Worm (Caenorhabditis elegans) whole organism, young adult: Measurements from ENCODE around the gene vha-14.

Experiments
- B0336.3 ChIP-seq: fragments of 200-800 bp; sonication (Bioruptor generic); IDR thresholded peaks from 2 replicates; pipeline ENCODE4 v1.3.6; 2022; ENCODE audit warnings: missing genetic modification characterization, missing compliant biosample characterization
- T07F8.4 ChIP-seq: sonication (generic microtip); optimal IDR thresholded peaks from 2 replicates; lab custom pipeline; 2016; ENCODE audit warnings: mild to moderate bottlenecking, missing genetic modification characterization, moderate library complexity, missing compliant biosample characterization
- Y67H2A.10 ChIP-seq: fragments of 200-800 bp; sonication (Bioruptor generic); conservative IDR thresholded peaks from 2 replicates; pipeline ENCODE4 v1.3.6; 2022; ENCODE audit warnings: missing genetic modification reagents, missing genetic modification characterization, missing compliant biosample characterization
- bed-2 ChIP-seq: fragments of 200-800 bp; sonication (Bioruptor generic); IDR thresholded peaks from 2 replicates; pipeline ENCODE4 v1.3.6; 2022; ENCODE audit warnings: missing genetic modification reagents, missing genetic modification characterization, missing compliant biosample characterization
- dpl-1 ChIP-seq: fragments of 150-350 bp; optimal IDR thresholded peaks from 2 replicates; lab custom pipeline; 2014; ENCODE audit warnings: missing biosample characterization, missing genetic modification reagents, missing genetic modification characterization
- snpc-4 ChIP-seq, 5 experiments: fragments of 150-350 bp in 1 of 5; sonication (generic microtip) in 4 of 5; optimal IDR thresholded peaks; 2 replicates each; lab custom pipeline; 2014 to 2018; ENCODE audit warnings: missing genetic modification characterization in 5 of 5, missing biosample characterization in 3 of 5, antibody characterized with exemption in 2 of 5, mild to moderate bottlenecking in 2 of 5, missing compliant biosample characterization in 2 of 5, missing genotype in 2 of 5, moderate library complexity in 2 of 5, missing genetic modification reagents in 1 of 5
- unc-130 ChIP-seq: sonication (generic microtip); optimal IDR thresholded peaks from 2 replicates; lab custom pipeline; 2016; ENCODE audit warnings: missing genetic modification reagents, missing genetic modification characterization, missing compliant biosample characterization
- ztf-22 ChIP-seq: fragments of 200-800 bp; sonication (Bioruptor generic); optimal IDR thresholded peaks from 2 replicates; lab custom pipeline; 2018; ENCODE audit warnings: mild to moderate bottlenecking, missing genetic modification characterization, moderate library complexity, missing compliant biosample characterization
- ztf-26 ChIP-seq: sonication (generic microtip); optimal IDR thresholded peaks from 2 replicates; lab custom pipeline; 2017; ENCODE audit warnings: missing genetic modification characterization, missing compliant biosample characterization
- ztf-28 ChIP-seq: fragments of 200-800 bp; sonication (Bioruptor generic); IDR thresholded peaks from 2 replicates; pipeline ENCODE4 v1.3.6; 2022; ENCODE audit warnings: missing genetic modification reagents, missing genetic modification characterization, missing compliant biosample characterization

- no peak for TF ChIP-seq bed-2 (GFP tag; lab: Robert Waterston, UW)
- no peak for TF ChIP-seq ztf-26 (tag; lab: Kevin White, UChicago)
- no peak for TF ChIP-seq B0336.3 (GFP tag; lab: Robert Waterston, UW)
- no peak for TF ChIP-seq ztf-22 (GFP tag; lab: Kevin White, UChicago)
- no peak for TF ChIP-seq ztf-28
- TF ChIP-seq unc-130 (GFP tag; lab: Kevin White, UChicago) = no peak
- TF ChIP-seq snpc-4 (GFP tag; optimal IDR thresholded peaks at IDR 0.05; lab: Kevin White, UChicago) = no peak
- TF ChIP-seq snpc-4 (tag; optimal IDR thresholded peaks at IDR 0.05; lab: Kevin White, UChicago) = no peak
- no peak for TF ChIP-seq dpl-1 (GFP tag; lab: Kevin White, UChicago)
- no peak for TF ChIP-seq T07F8.4 (tag; lab: Kevin White, UChicago)
- TF ChIP-seq Y67H2A.10 (GFP tag; lab: Robert Waterston, UW) = no peak
These were observed 20.9 kb downstream of the vha-14 start, which contains the start of gene ZK1098.2 for ce11 chrIII:9528824-9529223.
